Worm (Caenorhabditis elegans): ENCODE results near the gene snb-7.

ce11 chrIV:12551944-12552343, 8.7 kb upstream of the snb-7 start:
- TF ChIP-seq ztf-11 (tag; optimal IDR thresholded peaks at IDR 0.05), result no peak
- no peak for TF ChIP-seq nhr-28 (tag; optimal IDR thresholded peaks at IDR 0.05)
- TF ChIP-seq nhr-237 (tag; optimal IDR thresholded peaks at IDR 0.05), result no peak
- TF ChIP-seq lsy-2 (tag; optimal IDR thresholded peaks at IDR 0.05), result no peak
- TF ChIP-seq mep-1 (tag; optimal IDR thresholded peaks at IDR 0.05), result no peak
- no peak for TF ChIP-seq nhr-12 (tag; optimal IDR thresholded peaks at IDR 0.05)
- TF ChIP-seq M03D4.4 (tag; optimal IDR thresholded peaks at IDR 0.05), result no peak
- no peak for TF ChIP-seq elt-1 (tag; optimal IDR thresholded peaks at IDR 0.05; ENCODE audit: borderline replicate concordance, insufficient read depth)
- peak; percentile 91 for TF ChIP-seq lin-32 (GFP tag; optimal IDR thresholded peaks at IDR 0.05)
- no peak for TF ChIP-seq snpc-4 (tag; optimal IDR thresholded peaks at IDR 0.05)
- TF ChIP-seq nhr-76 (tag; optimal IDR thresholded peaks at IDR 0.05), result no peak
- no peak for TF ChIP-seq hlh-1 (tag; optimal IDR thresholded peaks at IDR 0.05)
